Worm (Caenorhabditis elegans) whole organism, L3 larva: Measurements from ENCODE around the gene F20C5.7.

Experiments used
- R02D3.7 ChIP-seq: fragments of 150-350 bp; optimal IDR thresholded peaks from 2 replicates; lab custom pipeline; 2014; ENCODE audit warnings: missing biosample characterization, missing genetic modification characterization
- ZK546.5 ChIP-seq: sonication (generic microtip); optimal IDR thresholded peaks from 2 replicates; lab custom pipeline; 2017; ENCODE audit warnings: missing biosample characterization, missing genetic modification characterization
- ceh-16 ChIP-seq: sonication (generic microtip); optimal IDR thresholded peaks from 2 replicates; lab custom pipeline; 2017; ENCODE audit warnings: missing biosample characterization, missing genetic modification characterization
- ceh-28 ChIP-seq: fragments of 150-350 bp; optimal IDR thresholded peaks from 2 replicates; lab custom pipeline; 2014; ENCODE audit warnings: missing biosample characterization, missing genetic modification reagents, missing genetic modification characterization
- ceh-9 ChIP-seq: sonication (generic microtip); optimal IDR thresholded peaks from 2 replicates; lab custom pipeline; 2018; ENCODE audit warnings: missing biosample characterization, missing genetic modification characterization
- fos-1 ChIP-seq: fragments of 150-350 bp; optimal IDR thresholded peaks from 2 replicates; lab custom pipeline; 2014; ENCODE audit warnings: missing biosample characterization, missing genetic modification characterization
- nhr-12 ChIP-seq: fragments of 150-350 bp; optimal IDR thresholded peaks from 2 replicates; lab custom pipeline; 2014; ENCODE audit warnings: missing biosample characterization, missing genetic modification characterization
- nhr-237 ChIP-seq: fragments of 150-350 bp; optimal IDR thresholded peaks from 2 replicates; lab custom pipeline; 2014; ENCODE audit warnings: missing biosample characterization, missing genetic modification characterization
- nhr-76 ChIP-seq: fragments of 150-350 bp; sonication (generic microtip); optimal IDR thresholded peaks from 5 replicates; lab custom pipeline; 2014; ENCODE audit warnings: missing biosample characterization, missing genetic modification characterization
- nhr-77 ChIP-seq: fragments of 150-350 bp; optimal IDR thresholded peaks from 2 replicates; lab custom pipeline; 2014; ENCODE audit warnings: missing biosample characterization, missing genetic modification characterization
- unc-62 ChIP-seq: fragments of 150-350 bp; sonication (generic microtip); optimal IDR thresholded peaks from 4 replicates; lab custom pipeline; 2014; ENCODE audit warnings: missing biosample characterization, missing genetic modification reagents, missing genetic modification characterization
- ztf-11 ChIP-seq: fragments of 150-350 bp; optimal IDR thresholded peaks from 2 replicates; lab custom pipeline; 2014; ENCODE audit warnings: missing biosample characterization, missing genetic modification characterization

ce11 chrIV:8786654-8787053 lies 41.2 kb upstream of the F20C5.7 start, which contains the start of gene C33D9.8:
- TF ChIP-seq ceh-16 (tag; lab: Kevin White, UChicago), result no peak
- no peak for TF ChIP-seq nhr-237 (tag; lab: Kevin White, UChicago)
- TF ChIP-seq ceh-9 (tag; lab: Kevin White, UChicago), result no peak
- no peak for TF ChIP-seq fos-1 (tag; lab: Kevin White, UChicago)
- TF ChIP-seq R02D3.7 (tag; lab: Kevin White, UChicago), result no peak
- TF ChIP-seq ztf-11 (tag; lab: Kevin White, UChicago), result no peak
- TF ChIP-seq ZK546.5, result no peak
- no peak for TF ChIP-seq ceh-28
- no peak for TF ChIP-seq nhr-76
- no peak for TF ChIP-seq nhr-77 (tag; lab: Kevin White, UChicago)
- TF ChIP-seq unc-62 (GFP tag; lab: Kevin White, UChicago), result no peak
- TF ChIP-seq nhr-12 (tag; lab: Kevin White, UChicago), result no peak
